Worm (Caenorhabditis elegans): ENCODE data around the gene sumv-1.

- TF ChIP-seq snpc-4 (tag; optimal IDR thresholded peaks at IDR 0.05) (no peak), ztf-11 (tag; optimal IDR thresholded peaks at IDR 0.05) (peak; percentile 28), elt-3 (tag; optimal IDR thresholded peaks at IDR 0.05) (no peak), blmp-1 (tag; optimal IDR thresholded peaks at IDR 0.05) (no peak), lsy-2 (tag; optimal IDR thresholded peaks at IDR 0.05) (peak; percentile 10), nhr-28 (tag; optimal IDR thresholded peaks at IDR 0.05) (peak; percentile 27), elt-1 (tag; optimal IDR thresholded peaks at IDR 0.05; ENCODE audit: borderline replicate concordance, insufficient read depth) (no peak)
Observed at ce11 chrIII:5294867-5295266, 40.9 kb upstream of the sumv-1 start.

All from whole organism, mixed stage, embryonic.